Fruit fly (Drosophila melanogaster): ENCODE data around the gene CG7362.

DNA sequence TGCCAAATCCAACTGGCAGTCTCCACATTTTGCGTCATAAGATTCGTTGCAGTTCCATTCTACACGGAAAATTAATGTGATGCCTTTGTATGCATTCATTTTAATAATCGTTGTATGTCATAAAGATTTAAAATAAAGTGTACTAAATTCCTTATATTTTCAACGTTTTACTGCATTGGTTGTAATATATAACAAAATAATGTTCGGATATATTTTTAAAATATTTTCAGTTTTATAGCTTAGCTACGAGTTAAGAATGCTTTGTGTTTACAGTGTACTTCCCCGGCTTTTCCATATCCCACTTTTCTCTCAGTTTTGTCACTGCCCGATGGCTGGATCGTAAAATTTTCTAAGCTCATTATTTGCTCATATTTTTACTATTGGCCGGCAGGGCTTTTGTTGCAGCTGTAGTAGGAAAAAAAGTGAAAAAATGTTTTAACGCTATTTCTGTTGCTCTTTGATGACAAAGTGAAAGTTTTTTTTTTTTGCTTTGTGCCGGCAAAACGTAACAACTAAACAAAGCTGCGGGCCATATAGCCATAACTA lies 25.5 kb upstream of the CG7362 start:
- no peak for TF ChIP-seq EcR (GFP tag; optimal IDR thresholded peaks at IDR 0.05)
- TF ChIP-seq Ets98B (GFP tag; IDR thresholded peaks at IDR 0.05) = no peak
- no peak for TF ChIP-seq Pif1A (GFP tag; optimal IDR thresholded peaks at IDR 0.05)
- no peak for TF ChIP-seq CG12605 (GFP tag; IDR thresholded peaks at IDR 0.05)
- TF ChIP-seq gl (tag; optimal IDR thresholded peaks at IDR 0.05) = no peak
- no peak for TF ChIP-seq CG15710 (tag; optimal IDR thresholded peaks at IDR 0.05)
- TF ChIP-seq D1 (tag; optimal IDR thresholded peaks at IDR 0.05) = no peak
- TF ChIP-seq CG17806 (tag; optimal IDR thresholded peaks at IDR 0.05) = no peak
- TF ChIP-seq CG8159 (tag; optimal IDR thresholded peaks at IDR 0.05) = no peak
- no peak for TF ChIP-seq fd96Ca (GFP tag; IDR thresholded peaks at IDR 0.05)
- no peak for TF ChIP-seq Pif1B (GFP tag; optimal IDR thresholded peaks at IDR 0.05)

All from whole organism, pupa.